Fruit fly (Drosophila melanogaster) whole organism, embryonic: ENCODE data around the gene CG7924.

Source experiments
- Antp ChIP-seq: fragments of 200-800 bp; sonication (Bioruptor generic); optimal IDR thresholded peaks from 3 replicates; lab custom pipeline; 2016; ENCODE audit warnings: missing biosample characterization, missing genetic modification characterization
- CG17612 ChIP-seq: fragments of 200-800 bp; sonication (Bioruptor generic); IDR thresholded peaks from 2 replicates; pipeline ENCODE4 v1.3.6; 2022; ENCODE audit warnings: missing biosample characterization, missing genetic modification characterization
- CG18619 ChIP-seq: fragments of 200-800 bp; sonication (Bioruptor generic); optimal IDR thresholded peaks from 3 replicates; lab custom pipeline; 2017; ENCODE audit warnings: missing biosample characterization, mild to moderate bottlenecking, missing genetic modification characterization

DNA sequence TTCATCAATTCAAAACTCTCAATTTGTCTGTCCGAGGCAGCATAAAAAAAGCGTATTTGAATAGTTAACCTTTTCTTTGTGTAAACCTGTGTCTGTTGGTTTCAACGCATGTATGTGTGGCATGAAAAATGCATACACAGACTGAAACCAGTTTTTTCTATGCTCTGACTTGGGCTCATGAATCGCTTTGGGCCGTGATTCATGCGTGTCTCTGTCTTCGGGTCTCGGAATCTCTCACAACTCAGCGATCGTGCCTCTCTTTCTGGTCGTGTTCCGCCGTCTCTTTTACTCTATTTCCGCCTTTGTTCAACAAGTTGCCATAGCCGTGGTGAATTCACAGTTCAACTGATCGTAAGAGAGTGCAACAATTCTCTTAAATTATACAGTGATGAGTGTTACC, 32.3 kb upstream of the CG7924 start:
- TF ChIP-seq CG18619 (no peak), CG17612 (no peak), Antp (GFP tag; lab: Kevin White, UChicago) (no peak)
